Worm (Caenorhabditis elegans) whole organism, L3 larva: Measurements from ENCODE around the gene Y70C5A.3.
"Not testable (repeated sequence)": the region's sequence is repeated elsewhere in the genome, so short reads cannot be mapped to it uniquely, and the experiment has no call there.

Experiments used
- ama-1 ChIP-seq: fragments of 150-350 bp; optimal IDR thresholded peaks from 2 replicates; lab custom pipeline; 2018
- fkh-10 ChIP-seq: sonication (generic microtip); optimal IDR thresholded peaks from 2 replicates; lab custom pipeline; 2017; ENCODE audit warnings: missing biosample characterization, missing genetic modification reagents, missing genetic modification characterization
- fkh-2 ChIP-seq: fragments of 150-350 bp; optimal IDR thresholded peaks from 2 replicates; lab custom pipeline; 2014; ENCODE audit warnings: missing biosample characterization, missing genetic modification reagents, missing genetic modification characterization
- fos-1 ChIP-seq: fragments of 150-350 bp; optimal IDR thresholded peaks from 2 replicates; lab custom pipeline; 2014; ENCODE audit warnings: missing biosample characterization, missing genetic modification characterization
- mml-1 ChIP-seq: fragments of 150-350 bp; sonication (generic microtip); optimal IDR thresholded peaks from 3 replicates; lab custom pipeline; 2014; ENCODE audit warnings: missing biosample characterization, missing genetic modification characterization
- nfya-1 ChIP-seq: sonication (generic microtip); optimal IDR thresholded peaks from 2 replicates; lab custom pipeline; 2017; ENCODE audit warnings: missing genetic modification characterization, mild to moderate bottlenecking, missing compliant biosample characterization, antibody characterized with exemption, moderate library complexity; ENCODE audit not compliant: insufficient read depth
- nhr-11 ChIP-seq: fragments of 150-350 bp; optimal IDR thresholded peaks from 2 replicates; lab custom pipeline; 2014; ENCODE audit warnings: missing biosample characterization, missing genetic modification characterization
- nhr-77 ChIP-seq: fragments of 150-350 bp; optimal IDR thresholded peaks from 2 replicates; lab custom pipeline; 2014; ENCODE audit warnings: missing biosample characterization, missing genetic modification characterization
- pha-4 ChIP-seq: fragments of 150-350 bp; optimal IDR thresholded peaks from 2 replicates; lab custom pipeline; 2014; ENCODE audit warnings: missing biosample characterization, missing genetic modification reagents, missing genetic modification characterization
- pqm-1 ChIP-seq: fragments of 150-350 bp; optimal IDR thresholded peaks from 2 replicates; lab custom pipeline; 2017; ENCODE audit warnings: missing biosample characterization, missing genetic modification characterization, inconsistent platforms
- skn-1 ChIP-seq: fragments of 150-350 bp; optimal IDR thresholded peaks from 2 replicates; lab custom pipeline; 2014; ENCODE audit warnings: missing biosample characterization, missing genetic modification characterization
- tbx-2 ChIP-seq: sonication (generic microtip); optimal IDR thresholded peaks from 2 replicates; lab custom pipeline; 2016; ENCODE audit warnings: mild to moderate bottlenecking, missing genetic modification characterization, missing compliant biosample characterization
- unc-62 ChIP-seq: fragments of 150-350 bp; sonication (generic microtip); optimal IDR thresholded peaks from 4 replicates; lab custom pipeline; 2014; ENCODE audit warnings: missing biosample characterization, missing genetic modification reagents, missing genetic modification characterization
- ztf-4 ChIP-seq: fragments of 150-350 bp; optimal IDR thresholded peaks from 2 replicates; lab custom pipeline; 2014; ENCODE audit warnings: missing biosample characterization, missing genetic modification characterization

DNA sequence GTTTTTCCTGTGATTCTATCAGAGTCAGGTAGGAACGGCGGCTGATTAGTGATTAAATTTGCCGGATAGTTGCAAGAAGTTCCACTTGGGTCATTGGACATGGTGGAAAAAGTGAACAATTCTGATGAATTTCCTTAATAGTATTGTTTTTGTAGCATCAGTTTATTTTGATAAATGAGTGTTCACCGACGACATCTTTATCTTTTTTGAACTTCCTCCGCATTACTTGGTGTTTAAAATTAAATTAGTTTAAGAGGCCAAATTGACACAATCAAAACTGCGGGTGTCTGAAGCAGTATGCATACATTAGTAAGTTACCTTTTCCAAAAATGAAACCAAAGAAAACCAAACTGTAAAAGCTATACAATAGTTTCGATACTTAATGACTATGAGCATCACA, 28.5 kb upstream of the Y70C5A.3 start, which contains the start of gene W06G6.11:
- TF ChIP-seq ztf-4; fos-1 (tag; lab: Kevin White, UChicago); ama-1 (lab: Kevin White, UChicago); nhr-77 (tag; lab: Kevin White, UChicago); pqm-1 (tag; lab: Kevin White, UChicago); unc-62; mml-1 (tag; lab: Kevin White, UChicago); nhr-11; fkh-10 (GFP tag; lab: Kevin White, UChicago); tbx-2 (tag; lab: Kevin White, UChicago); fkh-2; skn-1 (tag; lab: Kevin White, UChicago); pha-4 (tag; lab: Kevin White, UChicago); nfya-1 (tag; lab: Kevin White, UChicago): not testable (repeated sequence)
